Fruit fly (Drosophila melanogaster): ENCODE data around the gene CG13731.

CG13731 gene

DNA sequence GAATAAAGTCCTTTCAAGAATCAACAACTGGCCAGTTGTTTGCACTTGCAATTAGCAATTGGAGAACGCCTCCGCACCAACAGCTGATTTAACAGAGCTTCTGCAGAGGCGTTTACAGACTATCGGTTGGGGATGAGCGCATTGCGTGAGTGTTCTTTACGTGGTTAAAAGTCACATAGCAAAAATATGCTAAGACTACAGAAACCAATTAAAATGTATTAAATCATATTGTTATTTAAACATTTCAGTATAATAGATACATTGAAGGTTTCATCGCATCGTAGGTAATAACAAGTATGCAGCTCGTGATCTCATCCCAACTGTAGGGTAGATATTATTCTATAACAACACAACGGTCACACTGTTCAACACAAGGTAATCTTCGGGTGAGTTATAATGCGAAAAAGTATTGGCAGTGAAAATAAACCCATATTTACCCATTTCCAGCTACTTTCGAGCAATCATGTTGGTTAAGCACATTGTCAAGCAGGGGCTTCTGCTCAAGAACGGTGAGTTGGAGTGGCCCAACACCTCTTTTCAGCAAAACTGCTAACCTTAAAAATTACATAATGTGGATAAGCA is 36.5 kb upstream of the CG13731 start, which contains the start of the genes Sec3 and COX7B (continued):
- TF ChIP-seq CG14710 (tag; optimal IDR thresholded peaks at IDR 0.05) (peak; percentile 85), CG17829 (tag; optimal IDR thresholded peaks at IDR 0.05) (peak; percentile 79), Med (GFP tag) (peak; percentile 93), CG17568 (GFP tag; optimal IDR thresholded peaks at IDR 0.05) (peak; percentile 52), CG3065 (GFP tag; optimal IDR thresholded peaks at IDR 0.05) (peak; percentile 24), slbo (GFP tag; IDR thresholded peaks at IDR 0.05) (peak; percentile 77), CG7271 (tag; optimal IDR thresholded peaks at IDR 0.05) (no peak), maf-S (GFP tag; optimal IDR thresholded peaks at IDR 0.05) (peak; percentile 34), CG2120 (GFP tag; optimal IDR thresholded peaks at IDR 0.05) (peak; percentile 83), Blimp-1 (GFP tag; optimal IDR thresholded peaks at IDR 0.05) (peak; percentile 39), Side (GFP tag; optimal IDR thresholded peaks at IDR 0.05) (peak; percentile 34), sqz (GFP tag; optimal IDR thresholded peaks at IDR 0.05) (no peak), Rfx (GFP tag; IDR thresholded peaks at IDR 0.05) (peak; percentile 70; the same call in 1 of the 2 replicates), CG12769 (tag; optimal IDR thresholded peaks at IDR 0.05) (peak; percentile 84), gem (tag; optimal IDR thresholded peaks at IDR 0.05) (peak; percentile 75), CG8089 (GFP tag; optimal IDR thresholded peaks at IDR 0.05) (no peak), tx (GFP tag; optimal IDR thresholded peaks at IDR 0.05) (peak; percentile 47), gcm2 (GFP tag; optimal IDR thresholded peaks at IDR 0.05) (peak; percentile 14), bbx (GFP tag; IDR thresholded peaks at IDR 0.05; ENCODE audit: partially characterized antibody) (peak; percentile 87), pan (optimal IDR thresholded peaks at IDR 0.05) (no peak), pan (GFP tag; optimal IDR thresholded peaks at IDR 0.05 in 1 of 2, IDR thresholded peaks at IDR 0.05 in 1 of 2) (peak in 1 of 2 experiments; percentile 61), Nf-YB (GFP tag; optimal IDR thresholded peaks at IDR 0.05) (peak; percentile 11), MESR4 (GFP tag; optimal IDR thresholded peaks at IDR 0.05) (peak; percentile 80), CG7786 (GFP tag; optimal IDR thresholded peaks at IDR 0.05) (peak; percentile 17), CG4820 (GFP tag; optimal IDR thresholded peaks at IDR 0.05) (peak; percentile 55), dati (GFP tag; IDR thresholded peaks at IDR 0.05) (no peak), CrebB (tag; optimal IDR thresholded peaks at IDR 0.05) (peak; percentile 60), CTCF (GFP tag; optimal IDR thresholded peaks at IDR 0.05) (peak; percentile 21), CG33557 (GFP tag; optimal IDR thresholded peaks at IDR 0.05) (peak; percentile 60), vvl (GFP tag; IDR thresholded peaks at IDR 0.05) (peak; percentile 72), abd-A (tag; optimal IDR thresholded peaks at IDR 0.05) (no peak), insv (GFP tag; optimal IDR thresholded peaks at IDR 0.05) (peak in 1 of 2 experiments; percentile 61), CoRest (tag; optimal IDR thresholded peaks at IDR 0.05) (peak; percentile 78), lmd (GFP tag; IDR thresholded peaks at IDR 0.05) (peak; percentile 58; the same call in 1 of the 2 replicates), H2.0 (GFP tag; IDR thresholded peaks at IDR 0.05) (peak; percentile 55), Six4 (GFP tag; optimal IDR thresholded peaks at IDR 0.05) (peak; percentile 6), CG42726 (GFP tag; IDR thresholded peaks at IDR 0.05; ENCODE audit: partially characterized antibody) (peak; percentile 67; the same call in 1 of the 2 replicates), CG6254 (GFP tag; optimal IDR thresholded peaks at IDR 0.05) (no peak), twi (tag; optimal IDR thresholded peaks at IDR 0.05) (peak; percentile 68), phol (tag; optimal IDR thresholded peaks at IDR 0.05) (peak; percentile 78), lola (GFP tag; optimal IDR thresholded peaks at IDR 0.05) (peak in 1 of 3 experiments; percentile 64), vfl (GFP tag; optimal IDR thresholded peaks at IDR 0.05) (peak; percentile 40), mam (GFP tag; optimal IDR thresholded peaks at IDR 0.05) (peak; percentile 65), jigr1 (GFP tag; IDR thresholded peaks at IDR 0.05) (no peak), tna (GFP tag; IDR thresholded peaks at IDR 0.05; ENCODE audit: partially characterized antibody) (peak; percentile 75), rib (GFP tag; IDR thresholded peaks at IDR 0.05) (0 out of 2 replicates have a peak, but pooled peaks have one; percentile 22), Max (GFP tag; optimal IDR thresholded peaks at IDR 0.05) (peak; percentile 76), yki (optimal IDR thresholded peaks at IDR 0.05) (no peak), CG34224 (GFP tag; IDR thresholded peaks at IDR 0.05; ENCODE audit: partially characterized antibody) (peak; percentile 93), CG14441 (GFP tag; IDR thresholded peaks at IDR 0.05) (peak; percentile 50; the same call in 1 of the 2 replicates)
